Fruit fly (Drosophila melanogaster) whole organism, embryonic: ENCODE measurements around the gene CG14720.

Experiments used
- Aef1 ChIP-seq: fragments of 200-800 bp; sonication (Bioruptor generic); IDR thresholded peaks from 3 replicates; pipeline ENCODE4 v1.3.6; 2022; ENCODE audit warnings: missing biosample characterization, missing genetic modification characterization
- Atf-2 ChIP-seq: fragments of 200-800 bp; sonication (Bioruptor generic); optimal IDR thresholded peaks from 2 replicates; lab custom pipeline; 2016; ENCODE audit warnings: missing biosample characterization, missing genetic modification characterization
- Atf3 ChIP-seq: fragments of 200-800 bp; sonication (Bioruptor generic); optimal IDR thresholded peaks from 3 replicates; lab custom pipeline; 2016; ENCODE audit warnings: missing biosample characterization, missing genetic modification characterization
- B-H1 ChIP-seq: fragments of 200-800 bp; sonication (Bioruptor generic); IDR thresholded peaks from 3 replicates; pipeline ENCODE4 v1.3.6; 2022; ENCODE audit warnings: missing biosample characterization, missing genetic modification characterization
- BtbVII ChIP-seq: fragments of 200-800 bp; sonication (Bioruptor generic); optimal IDR thresholded peaks from 3 replicates; lab custom pipeline; 2017; ENCODE audit warnings: missing biosample characterization, mild to moderate bottlenecking, missing genetic modification characterization
- CG10979 ChIP-seq: fragments of 200-800 bp; sonication (Bioruptor generic); optimal IDR thresholded peaks from 2 replicates; lab custom pipeline; 2018; ENCODE audit warnings: missing biosample characterization, mild to moderate bottlenecking, missing genetic modification characterization, moderate library complexity
- CG11398 ChIP-seq: fragments of 200-800 bp; sonication (Bioruptor generic); optimal IDR thresholded peaks from 2 replicates; lab custom pipeline; 2016; ENCODE audit warnings: missing biosample characterization, missing genetic modification characterization
- CG11696 ChIP-seq: fragments of 200-800 bp; sonication (Bioruptor generic); IDR thresholded peaks from 2 replicates; pipeline ENCODE4 v1.3.6; 2022; ENCODE audit warnings: missing biosample characterization, missing genetic modification characterization
- CG12104 ChIP-seq: fragments of 200-800 bp; sonication (Bioruptor generic); optimal IDR thresholded peaks from 3 replicates; lab custom pipeline; 2016; ENCODE audit warnings: missing biosample characterization, missing genetic modification characterization
- CG12155 ChIP-seq: fragments of 200-800 bp; sonication (Bioruptor generic); optimal IDR thresholded peaks from 3 replicates; lab custom pipeline; 2016; ENCODE audit warnings: missing biosample characterization, missing genetic modification characterization
- CG12659 ChIP-seq: fragments of 200-800 bp; sonication (Bioruptor generic); optimal IDR thresholded peaks from 3 replicates; lab custom pipeline; 2017; ENCODE audit warnings: mild to moderate bottlenecking, missing biosample characterization, missing genetic modification reagents, missing genetic modification characterization
- CG12769 ChIP-seq: fragments of 200-800 bp; sonication (Bioruptor generic); optimal IDR thresholded peaks from 2 replicates; lab custom pipeline; 2019; ENCODE audit warnings: missing biosample characterization, mild to moderate bottlenecking, missing genetic modification characterization, moderate library complexity
- CG14050 ChIP-seq: fragments of 200-800 bp; sonication (Bioruptor generic); IDR thresholded peaks from 3 replicates; pipeline ENCODE4 v1.3.6; 2022; ENCODE audit warnings: missing biosample characterization, missing genetic modification characterization
- CG15269 ChIP-seq: fragments of 200-800 bp; sonication (Bioruptor generic); optimal IDR thresholded peaks from 2 replicates; lab custom pipeline; 2018; ENCODE audit warnings: missing biosample characterization, mild to moderate bottlenecking, missing genetic modification characterization, moderate library complexity
- CG17186 ChIP-seq: fragments of 200-800 bp; sonication (Bioruptor generic); optimal IDR thresholded peaks from 3 replicates; lab custom pipeline; 2017; ENCODE audit warnings: missing biosample characterization, missing genetic modification reagents, missing genetic modification characterization
- CG17359 ChIP-seq: fragments of 200-800 bp; sonication (Bioruptor generic); optimal IDR thresholded peaks from 3 replicates; lab custom pipeline; 2018; ENCODE audit warnings: missing biosample characterization, mild to moderate bottlenecking, missing genetic modification characterization, moderate library complexity
- CG17361 ChIP-seq: fragments of 200-800 bp; sonication (Bioruptor generic); IDR thresholded peaks from 3 replicates; pipeline ENCODE4 v1.3.6; 2022; ENCODE audit warnings: missing biosample characterization, missing genetic modification characterization
- CG2678 ChIP-seq: fragments of 200-800 bp; sonication (Bioruptor generic); optimal IDR thresholded peaks from 3 replicates; lab custom pipeline; 2019; ENCODE audit warnings: missing biosample characterization, mild to moderate bottlenecking, missing genetic modification characterization, moderate library complexity
- CG2712 ChIP-seq: fragments of 200-800 bp; optimal IDR thresholded peaks from 3 replicates; lab custom pipeline; 2019; ENCODE audit warnings: missing biosample characterization, mild to moderate bottlenecking, missing genetic modification characterization, moderate library complexity
- CG4360 ChIP-seq: fragments of 200-800 bp; sonication (Bioruptor generic); IDR thresholded peaks from 2 replicates; pipeline ENCODE4 v1.3.6; 2022; ENCODE audit warnings: missing biosample characterization, missing genetic modification characterization
- CG4707 ChIP-seq: fragments of 200-800 bp; sonication (Bioruptor generic); optimal IDR thresholded peaks from 2 replicates; lab custom pipeline; 2018; ENCODE audit warnings: missing biosample characterization, mild to moderate bottlenecking, missing genetic modification characterization, moderate library complexity
- CG6254 ChIP-seq: fragments of 200-800 bp; sonication (Bioruptor generic); optimal IDR thresholded peaks from 3 replicates; lab custom pipeline; 2017; ENCODE audit warnings: mild to moderate bottlenecking, missing biosample characterization, missing genetic modification reagents, missing genetic modification characterization
- CG9437 ChIP-seq: fragments of 200-800 bp; sonication (Bioruptor generic); optimal IDR thresholded peaks from 2 replicates; lab custom pipeline; 2018; ENCODE audit warnings: missing biosample characterization, mild to moderate bottlenecking, missing genetic modification characterization
- CG9609 ChIP-seq: fragments of 200-800 bp; sonication (Bioruptor generic); optimal IDR thresholded peaks from 3 replicates; lab custom pipeline; 2016; ENCODE audit warnings: missing biosample characterization, missing genetic modification characterization
- CkIIα-i1 ChIP-seq: fragments of 200-800 bp; sonication (Bioruptor generic); IDR thresholded peaks from 2 replicates; pipeline ENCODE4 v1.3.6; 2022; ENCODE audit warnings: missing biosample characterization, missing genetic modification characterization
- CoRest ChIP-seq: fragments of 200-800 bp; sonication (Bioruptor generic); optimal IDR thresholded peaks from 3 replicates; lab custom pipeline; 2018; ENCODE audit warnings: missing biosample characterization, mild to moderate bottlenecking, missing genetic modification characterization, moderate library complexity
- Gsc ChIP-seq: fragments of 200-800 bp; sonication (Bioruptor generic); IDR thresholded peaks from 2 replicates; pipeline ENCODE4 v1.3.6; 2022; ENCODE audit warnings: missing biosample characterization, missing genetic modification characterization
- HLH54F ChIP-seq: fragments of 200-800 bp; sonication (Bioruptor generic); optimal IDR thresholded peaks from 3 replicates; lab custom pipeline; 2016; ENCODE audit warnings: missing biosample characterization, missing genetic modification characterization
- Hsf ChIP-seq: fragments of 200-800 bp; sonication (Bioruptor generic); optimal IDR thresholded peaks from 3 replicates; lab custom pipeline; 2016; ENCODE audit warnings: missing biosample characterization, missing genetic modification characterization
- Med ChIP-seq: fragments of 200-800 bp; sonication (Bioruptor generic); peaks from one replicate; lab custom pipeline; 2016; ENCODE audit warnings: missing biosample characterization, missing genetic modification characterization, mild to moderate bottlenecking, inconsistent platforms, moderate library complexity
- Oli ChIP-seq: fragments of 200-800 bp; sonication (Bioruptor generic); optimal IDR thresholded peaks from 2 replicates; lab custom pipeline; 2018; ENCODE audit warnings: missing biosample characterization, mild to moderate bottlenecking, missing genetic modification characterization, moderate library complexity
- PHDP ChIP-seq: fragments of 200-800 bp; sonication (Bioruptor generic); optimal IDR thresholded peaks from 3 replicates; lab custom pipeline; 2018; ENCODE audit warnings: missing biosample characterization, mild to moderate bottlenecking, missing genetic modification characterization, moderate library complexity
- Rfx ChIP-seq: fragments of 200-800 bp; sonication (Bioruptor generic); IDR thresholded peaks from 2 replicates; pipeline ENCODE4 v1.3.6; 2022; ENCODE audit warnings: missing biosample characterization, missing genetic modification characterization
- Sox100B ChIP-seq: fragments of 200-800 bp; sonication (Bioruptor generic); optimal IDR thresholded peaks from 3 replicates; lab custom pipeline; 2018; ENCODE audit warnings: missing biosample characterization, mild to moderate bottlenecking, missing genetic modification characterization
- Xrp1 ChIP-seq: fragments of 200-800 bp; sonication (Bioruptor generic); IDR thresholded peaks from 2 replicates; pipeline ENCODE4 v1.3.6; 2022; ENCODE audit warnings: missing biosample characterization, missing genetic modification characterization
- crol ChIP-seq: fragments of 200-800 bp; sonication (Bioruptor generic); IDR thresholded peaks from 2 replicates; pipeline ENCODE4 v1.3.6; 2022; ENCODE audit warnings: missing biosample characterization, missing genetic modification characterization
- fd3F ChIP-seq: fragments of 200-800 bp; sonication (Bioruptor generic); optimal IDR thresholded peaks from 2 replicates; lab custom pipeline; 2018; ENCODE audit warnings: missing biosample characterization, mild to moderate bottlenecking, missing genetic modification characterization, moderate library complexity
- gem ChIP-seq: fragments of 200-800 bp; sonication (Bioruptor generic); optimal IDR thresholded peaks from 2 replicates; lab custom pipeline; 2019; ENCODE audit warnings: missing biosample characterization, mild to moderate bottlenecking, missing genetic modification characterization, moderate library complexity
- grn ChIP-seq: fragments of 200-800 bp; sonication (Bioruptor generic); optimal IDR thresholded peaks from 3 replicates; lab custom pipeline; 2017; ENCODE audit warnings: missing biosample characterization, missing genetic modification characterization
- gsb ChIP-seq: fragments of 200-800 bp; sonication (Bioruptor generic); IDR thresholded peaks from 2 replicates; pipeline ENCODE4 v1.3.6; 2022; ENCODE audit warnings: missing biosample characterization, missing genetic modification characterization
- hb ChIP-seq: fragments of 200-800 bp; sonication (Bioruptor generic); IDR thresholded peaks from 3 replicates; pipeline ENCODE4 v1.3.6; 2022; ENCODE audit warnings: missing biosample characterization, missing genetic modification characterization; ENCODE audit not compliant: partially characterized antibody
- hth ChIP-seq: fragments of >200 bp; optimal IDR thresholded peaks from 2 replicates; lab custom pipeline; 2017; ENCODE audit warnings: inconsistent platforms
- lilli ChIP-seq: fragments of 200-800 bp; sonication (Bioruptor generic); optimal IDR thresholded peaks from 3 replicates; lab custom pipeline; 2016; ENCODE audit warnings: missing biosample characterization, missing genetic modification characterization
- mld ChIP-seq: fragments of 200-800 bp; sonication (Bioruptor generic); IDR thresholded peaks from 3 replicates; pipeline ENCODE4 v1.3.6; 2022; ENCODE audit warnings: missing biosample characterization, missing genetic modification characterization; ENCODE audit not compliant: partially characterized antibody
- phol ChIP-seq: fragments of 200-800 bp; sonication (Bioruptor generic); optimal IDR thresholded peaks from 3 replicates; lab custom pipeline; 2018; ENCODE audit warnings: missing biosample characterization, mild to moderate bottlenecking, missing genetic modification characterization, moderate library complexity
- pum ChIP-seq: fragments of 200-800 bp; sonication (Bioruptor generic); optimal IDR thresholded peaks from 2 replicates; lab custom pipeline; 2016; ENCODE audit warnings: missing biosample characterization, missing genetic modification characterization
- row ChIP-seq: fragments of 200-800 bp; sonication (Bioruptor generic); IDR thresholded peaks from 3 replicates; pipeline ENCODE4 v1.3.6; 2022; ENCODE audit warnings: missing biosample characterization, missing genetic modification characterization
- sens ChIP-seq: fragments of 200-800 bp; sonication (Bioruptor generic); peaks from one replicate; lab custom pipeline; 2016; ENCODE audit warnings: missing biosample characterization, missing genetic modification characterization
- slbo ChIP-seq: fragments of 200-800 bp; sonication (Bioruptor generic); IDR thresholded peaks from 2 replicates; pipeline ENCODE4 v1.3.6; 2022; ENCODE audit warnings: missing biosample characterization, missing genetic modification characterization
- slp2 ChIP-seq: fragments of 200-800 bp; sonication (Bioruptor generic); optimal IDR thresholded peaks from 2 replicates; lab custom pipeline; 2016; ENCODE audit warnings: missing biosample characterization, missing genetic modification characterization
- sna ChIP-seq: fragments of 200-800 bp; sonication (Bioruptor generic); IDR thresholded peaks from 2 replicates; pipeline ENCODE4 v1.3.6; 2022; ENCODE audit warnings: missing biosample characterization, missing genetic modification characterization; ENCODE audit not compliant: partially characterized antibody
- tgo ChIP-seq: fragments of 200-800 bp; sonication (Bioruptor generic); IDR thresholded peaks from 3 replicates; pipeline ENCODE4 v1.3.6; 2022; ENCODE audit warnings: missing biosample characterization, missing genetic modification characterization
- yki ChIP-seq: fragments of >200 bp; optimal IDR thresholded peaks from 3 replicates; lab custom pipeline; 2018

CG14720 gene

DNA sequence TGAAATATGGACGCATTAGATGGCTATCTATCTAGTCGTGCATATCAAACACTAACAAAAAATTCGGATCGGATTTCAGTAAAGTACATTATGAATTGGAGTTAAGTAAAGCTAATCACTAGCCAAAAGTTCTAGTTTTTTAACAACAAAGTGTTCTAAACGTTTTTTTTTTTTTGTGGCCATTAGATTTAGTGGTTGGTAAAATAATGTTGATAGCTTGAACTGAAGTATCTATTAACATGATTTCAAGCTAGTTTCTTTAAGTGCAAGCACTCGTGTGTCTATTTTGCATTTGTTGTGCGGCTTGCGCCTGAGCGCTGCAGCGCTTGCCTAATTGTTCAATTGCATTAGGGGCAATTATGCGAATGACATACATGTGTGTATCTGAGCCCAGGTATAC lies 48.9 kb upstream of the CG14720 start (continued):
- TF ChIP-seq Atf-2: no peak
- TF ChIP-seq CG17359: peak; percentile 34
- TF ChIP-seq CG17361 (GFP tag; lab: Robert Waterston, UW): 0 out of 3 replicates have a peak, but pooled peaks have one; percentile 37
- no peak for TF ChIP-seq B-H1 (GFP tag; lab: Robert Waterston, UW)
- TF ChIP-seq pum (GFP tag; lab: Kevin White, UChicago): no peak
- TF ChIP-seq CG4707 (GFP tag; lab: Kevin White, UChicago): no peak
- TF ChIP-seq Xrp1 (GFP tag; lab: Robert Waterston, UW): peak; percentile 14; the same call in 1 of the 2 replicates
- no peak for TF ChIP-seq CkIIα-i1 (GFP tag; lab: Robert Waterston, UW)
- peak; percentile 4 for TF ChIP-seq CG10979 (tag; lab: Kevin White, UChicago)
- TF ChIP-seq CG9609 (GFP tag; lab: Kevin White, UChicago): no peak
- peak; percentile 2 for TF ChIP-seq PHDP (tag; lab: Kevin White, UChicago)
- no peak for TF ChIP-seq yki
- no peak for TF ChIP-seq crol (GFP tag; lab: Robert Waterston, UW)
- TF ChIP-seq row (GFP tag; lab: Robert Waterston, UW): 0 out of 3 replicates have a peak, but pooled peaks have one; percentile 14
- no peak for TF ChIP-seq Aef1 (GFP tag; lab: Robert Waterston, UW)
- no peak for TF ChIP-seq hth (lab: Kevin White, UChicago)
- TF ChIP-seq tgo (GFP tag; lab: Robert Waterston, UW): no peak
- TF ChIP-seq CG12659 (GFP tag; lab: Kevin White, UChicago): no peak
- TF ChIP-seq CG12104 (GFP tag; lab: Kevin White, UChicago): no peak
- TF ChIP-seq fd3F (GFP tag; lab: Kevin White, UChicago): no peak
- TF ChIP-seq sens: no peak
- TF ChIP-seq Med (GFP tag; lab: Kevin White, UChicago): peak; percentile 39
- no peak for TF ChIP-seq BtbVII (GFP tag; lab: Kevin White, UChicago)
- TF ChIP-seq CG12155 (GFP tag; lab: Kevin White, UChicago): no peak
- no peak for TF ChIP-seq lilli (GFP tag; lab: Kevin White, UChicago)
- peak; percentile 9 for TF ChIP-seq CG2678 (tag; lab: Kevin White, UChicago)
- peak; percentile 41 for TF ChIP-seq gem
- no peak for TF ChIP-seq gsb (GFP tag; lab: Robert Waterston, UW)
- no peak for TF ChIP-seq Gsc (GFP tag; lab: Robert Waterston, UW)
- no peak for TF ChIP-seq sna (GFP tag; lab: Robert Waterston, UW)
- no peak for TF ChIP-seq Atf3 (GFP tag; lab: Kevin White, UChicago)
- no peak for TF ChIP-seq CG14050 (GFP tag; lab: Robert Waterston, UW)
- TF ChIP-seq CG6254 (GFP tag; lab: Kevin White, UChicago): no peak
- TF ChIP-seq CG17186: no peak
- no peak for TF ChIP-seq slbo (GFP tag; lab: Robert Waterston, UW)
- peak; percentile 4 for TF ChIP-seq grn (GFP tag; lab: Kevin White, UChicago)
- TF ChIP-seq slp2 (GFP tag; lab: Kevin White, UChicago): no peak
- TF ChIP-seq CG11696 (GFP tag; lab: Robert Waterston, UW): no peak
- TF ChIP-seq phol (tag; lab: Kevin White, UChicago): peak; percentile 11
- no peak for TF ChIP-seq CG12769
- TF ChIP-seq Sox100B: no peak
- no peak for TF ChIP-seq CG2712
- no peak for TF ChIP-seq hb (GFP tag; lab: Robert Waterston, UW)
- TF ChIP-seq CoRest (tag; lab: Kevin White, UChicago): peak; percentile 3
- peak; percentile 15 for TF ChIP-seq CG15269 (tag; lab: Kevin White, UChicago)
- no peak for TF ChIP-seq CG9437 (GFP tag; lab: Kevin White, UChicago)
- no peak for TF ChIP-seq Hsf (GFP tag; lab: Kevin White, UChicago)
- no peak for TF ChIP-seq HLH54F (GFP tag; lab: Kevin White, UChicago)
- TF ChIP-seq CG4360: no peak
- no peak for TF ChIP-seq CG11398 (GFP tag; lab: Kevin White, UChicago)
- no peak for TF ChIP-seq mld (GFP tag; lab: Robert Waterston, UW)
- TF ChIP-seq Rfx: no peak
- peak; percentile 12 for TF ChIP-seq Oli (tag; lab: Kevin White, UChicago)
